Fruit fly (Drosophila melanogaster): Measurements from ENCODE around the gene Cmpk.

Cmpk gene

DNA sequence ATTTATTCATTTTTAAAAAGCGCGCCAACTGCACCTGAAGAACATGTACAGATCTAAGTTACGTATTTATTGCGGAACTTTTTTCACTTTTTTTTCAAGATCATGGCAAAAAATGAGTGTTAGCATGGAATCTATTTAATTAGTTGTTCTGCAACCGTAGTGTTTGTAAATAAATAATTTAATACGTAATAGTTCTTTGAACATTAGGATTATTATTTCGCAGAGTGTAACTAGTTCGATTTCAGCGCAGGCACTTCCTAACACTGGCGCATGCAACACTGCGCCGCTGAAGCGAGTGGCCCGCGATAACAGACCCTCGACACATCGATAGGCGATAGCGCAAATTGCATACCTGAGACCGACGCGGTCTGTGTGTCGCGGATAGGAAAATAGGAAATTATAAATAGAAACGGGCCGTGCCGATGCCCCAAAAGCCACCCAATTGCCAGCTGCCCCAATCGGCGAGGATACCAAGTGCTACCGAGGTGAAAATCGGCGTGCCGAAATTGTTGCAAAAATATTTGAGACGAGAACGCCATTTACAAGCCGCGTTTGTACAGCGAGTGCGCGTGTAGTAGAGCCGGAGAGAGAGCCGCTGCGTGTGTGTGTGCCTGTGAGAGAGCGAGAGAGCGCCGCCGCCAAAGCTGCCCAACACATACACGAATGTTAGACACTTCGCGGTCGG, 13.7 kb downstream of the Cmpk start, which contains the start of gene gro (continued):
- TF ChIP-seq CG17361 (GFP tag; IDR thresholded peaks at IDR 0.05) (no peak), CG6765 (GFP tag; optimal IDR thresholded peaks at IDR 0.05) (no peak), ham (GFP tag; IDR thresholded peaks at IDR 0.05) (no peak), rib (GFP tag; IDR thresholded peaks at IDR 0.05) (peak; percentile 79), CG6175 (GFP tag; IDR thresholded peaks at IDR 0.05) (0 out of 3 replicates have a peak, but pooled peaks have one; percentile 60), CG32767 (GFP tag; IDR thresholded peaks at IDR 0.05) (no peak), oc (tag; optimal IDR thresholded peaks at IDR 0.05) (peak; percentile 46), Drgx (GFP tag; IDR thresholded peaks at IDR 0.05) (peak; percentile 25; the same call in 1 of the 2 replicates), CG7786 (GFP tag; optimal IDR thresholded peaks at IDR 0.05) (peak; percentile 74), br (optimal IDR thresholded peaks at IDR 0.05) (no peak), CG9609 (GFP tag; optimal IDR thresholded peaks at IDR 0.05) (peak; percentile 76), Trl (optimal IDR thresholded peaks at IDR 0.05) (peak; percentile 93 to 96), Trl (GFP tag; optimal IDR thresholded peaks at IDR 0.05) (peak; percentile 83), stc (GFP tag; IDR thresholded peaks at IDR 0.05) (peak; percentile 49; the same call in 1 of the 2 replicates), Hr78 (GFP tag; optimal IDR thresholded peaks at IDR 0.05) (no peak), dimm (GFP tag; IDR thresholded peaks at IDR 0.05) (0 out of 2 replicates have a peak, but pooled peaks have one; percentile 25), CG8924 (tag; optimal IDR thresholded peaks at IDR 0.05) (peak; percentile 67), Mes4 (GFP tag; optimal IDR thresholded peaks at IDR 0.05) (peak; percentile 50), CG10147 (GFP tag; optimal IDR thresholded peaks at IDR 0.05) (peak; percentile 30), dysf (GFP tag; IDR thresholded peaks at IDR 0.05) (peak; percentile 84), eve (GFP tag; optimal IDR thresholded peaks at IDR 0.05) (no peak), PHDP (tag; optimal IDR thresholded peaks at IDR 0.05) (peak; percentile 21), CG2116 (GFP tag; optimal IDR thresholded peaks at IDR 0.05) (peak; percentile 100), Jarid2 (GFP tag; optimal IDR thresholded peaks at IDR 0.05) (peak; percentile 35), eyg (GFP tag; optimal IDR thresholded peaks at IDR 0.05) (no peak), cwo (GFP tag; optimal IDR thresholded peaks at IDR 0.05) (no peak), CG17802 (tag; optimal IDR thresholded peaks at IDR 0.05) (peak; percentile 53), cato (GFP tag; optimal IDR thresholded peaks at IDR 0.05; ENCODE audit: borderline replicate concordance) (peak; percentile 3), CG17359 (tag; optimal IDR thresholded peaks at IDR 0.05) (peak; percentile 52), Dek (tag; optimal IDR thresholded peaks at IDR 0.05) (peak; percentile 47), CG17912 (GFP tag; optimal IDR thresholded peaks at IDR 0.05) (peak; percentile 73), B-H1 (GFP tag; IDR thresholded peaks at IDR 0.05) (peak; percentile 37; the same call in 2 of the 3 replicates), crp (GFP tag; optimal IDR thresholded peaks at IDR 0.05) (peak in 1 of 2 experiments; percentile 18), CG16813 (GFP tag; IDR thresholded peaks at IDR 0.05; ENCODE audit: partially characterized antibody) (peak; percentile 78), stwl (tag; optimal IDR thresholded peaks at IDR 0.05) (peak; percentile 98), crc (GFP tag; optimal IDR thresholded peaks at IDR 0.05) (peak; percentile 54), Fer3 (tag; optimal IDR thresholded peaks at IDR 0.05) (peak; percentile 65), CG13424 (tag; optimal IDR thresholded peaks at IDR 0.05) (peak; percentile 65), CG11696 (GFP tag; IDR thresholded peaks at IDR 0.05) (no peak), seq (GFP tag; IDR thresholded peaks at IDR 0.05) (no peak), Deaf1 (tag; optimal IDR thresholded peaks at IDR 0.05) (no peak), CG43689 (GFP tag; IDR thresholded peaks at IDR 0.05) (no peak), chm (GFP tag; IDR thresholded peaks at IDR 0.05) (peak; percentile 82; the same call in 1 of the 2 replicates), tna (GFP tag; IDR thresholded peaks at IDR 0.05; ENCODE audit: partially characterized antibody) (peak; percentile 77), gro (GFP tag; optimal IDR thresholded peaks at IDR 0.05) (peak; percentile 95), lov (optimal IDR thresholded peaks at IDR 0.05) (no peak), lov (GFP tag; IDR thresholded peaks at IDR 0.05) (peak; percentile 50; the same call in 2 of the 3 replicates), sna (GFP tag; IDR thresholded peaks at IDR 0.05; ENCODE audit: partially characterized antibody) (peak; percentile 82; the same call in 1 of the 2 replicates), schlank (tag; optimal IDR thresholded peaks at IDR 0.05) (peak; percentile 42), sens (GFP tag) (peak; percentile 95)

Data from whole organism, embryonic.